Fruit fly (Drosophila melanogaster) whole organism, embryonic: ENCODE data around the gene ida.

Source experiments
- Atf-2 ChIP-seq: fragments of 200-800 bp; sonication (Bioruptor generic); optimal IDR thresholded peaks from 2 replicates; lab custom pipeline; 2016; ENCODE audit warnings: missing biosample characterization, missing genetic modification characterization
- Atf3 ChIP-seq: fragments of 200-800 bp; sonication (Bioruptor generic); optimal IDR thresholded peaks from 3 replicates; lab custom pipeline; 2016; ENCODE audit warnings: missing biosample characterization, missing genetic modification characterization
- CG1024 ChIP-seq: fragments of 200-800 bp; sonication (Bioruptor generic); IDR thresholded peaks from 2 replicates; pipeline ENCODE4 v1.3.6; 2022; ENCODE audit warnings: missing biosample characterization, missing genetic modification characterization
- CG10267 ChIP-seq: fragments of 200-800 bp; sonication (Bioruptor generic); optimal IDR thresholded peaks from 2 replicates; lab custom pipeline; 2018; ENCODE audit warnings: missing biosample characterization, mild to moderate bottlenecking, missing genetic modification characterization, moderate library complexity
- CG10462 ChIP-seq: fragments of 200-800 bp; sonication (Bioruptor generic); optimal IDR thresholded peaks from 2 replicates; lab custom pipeline; 2016; ENCODE audit warnings: missing biosample characterization, missing genetic modification characterization
- CG11093 ChIP-seq: fragments of 200-800 bp; sonication (Bioruptor generic); IDR thresholded peaks from 3 replicates; pipeline ENCODE4 v1.3.6; 2022; ENCODE audit warnings: missing biosample characterization, missing genetic modification characterization
- CG11504 ChIP-seq: fragments of 200-800 bp; sonication (Bioruptor generic); optimal IDR thresholded peaks from 3 replicates; lab custom pipeline; 2019; ENCODE audit warnings: missing biosample characterization, mild to moderate bottlenecking, missing genetic modification characterization, moderate library complexity
- CG13123 ChIP-seq: fragments of 200-800 bp; sonication (Bioruptor generic); optimal IDR thresholded peaks from 2 replicates; lab custom pipeline; 2016; ENCODE audit warnings: missing biosample characterization, missing genetic modification characterization
- CG13775 ChIP-seq: fragments of 200-800 bp; sonication (Bioruptor generic); optimal IDR thresholded peaks from 3 replicates; lab custom pipeline; 2017; ENCODE audit warnings: missing biosample characterization, mild to moderate bottlenecking, missing genetic modification characterization
- CG14860 ChIP-seq: fragments of 200-800 bp; sonication (Bioruptor generic); IDR thresholded peaks from 3 replicates; pipeline ENCODE4 v1.3.6; 2022; ENCODE audit warnings: missing biosample characterization, missing genetic modification characterization; ENCODE audit not compliant: partially characterized antibody
- CG1603 ChIP-seq: fragments of 200-800 bp; sonication (Bioruptor generic); optimal IDR thresholded peaks from 2 replicates; lab custom pipeline; 2019; ENCODE audit warnings: missing biosample characterization, mild to moderate bottlenecking, missing genetic modification characterization, moderate library complexity
- CG16863 ChIP-seq: fragments of 200-800 bp; sonication (Bioruptor generic); optimal IDR thresholded peaks from 3 replicates; lab custom pipeline; 2016; ENCODE audit warnings: missing biosample characterization, missing genetic modification characterization
- CG17385 ChIP-seq: fragments of 200-800 bp; sonication (Bioruptor generic); optimal IDR thresholded peaks from 3 replicates; lab custom pipeline; 2018; ENCODE audit warnings: missing biosample characterization, mild to moderate bottlenecking, missing genetic modification characterization
- CG17612 ChIP-seq: fragments of 200-800 bp; sonication (Bioruptor generic); IDR thresholded peaks from 2 replicates; pipeline ENCODE4 v1.3.6; 2022; ENCODE audit warnings: missing biosample characterization, missing genetic modification characterization
- CG17829 ChIP-seq: fragments of 200-800 bp; optimal IDR thresholded peaks from 2 replicates; lab custom pipeline; 2019; ENCODE audit warnings: missing biosample characterization, mild to moderate bottlenecking, missing genetic modification characterization, moderate library complexity
- CG2678 ChIP-seq: fragments of 200-800 bp; sonication (Bioruptor generic); optimal IDR thresholded peaks from 3 replicates; lab custom pipeline; 2019; ENCODE audit warnings: missing biosample characterization, mild to moderate bottlenecking, missing genetic modification characterization, moderate library complexity
- CG34376 ChIP-seq: fragments of 200-800 bp; sonication (Bioruptor generic); optimal IDR thresholded peaks from 2 replicates; lab custom pipeline; 2018; ENCODE audit warnings: missing biosample characterization, mild to moderate bottlenecking, missing genetic modification characterization
- CG3726 ChIP-seq: fragments of 200-800 bp; sonication (Bioruptor generic); IDR thresholded peaks from 3 replicates; pipeline ENCODE4, ENCODE4 v1.3.6; 2022; ENCODE audit warnings: missing biosample characterization, missing genetic modification characterization
- CG4360 ChIP-seq: fragments of 200-800 bp; sonication (Bioruptor generic); IDR thresholded peaks from 2 replicates; pipeline ENCODE4 v1.3.6; 2022; ENCODE audit warnings: missing biosample characterization, missing genetic modification characterization
- CG5180 ChIP-seq: fragments of 200-800 bp; sonication (Bioruptor generic); optimal IDR thresholded peaks from 3 replicates; lab custom pipeline; 2017; ENCODE audit warnings: missing biosample characterization, missing genetic modification characterization, mild to moderate bottlenecking, moderate library complexity, missing genetic modification reagents
- CG7987 ChIP-seq: fragments of 200-800 bp; sonication (Bioruptor generic); optimal IDR thresholded peaks from 2 replicates; lab custom pipeline; 2018; ENCODE audit warnings: missing biosample characterization, mild to moderate bottlenecking, missing genetic modification characterization, moderate library complexity
- CG8290 ChIP-seq, 3 experiments: fragments of 200-800 bp; sonication (Bioruptor generic); optimal IDR thresholded peaks; 2 replicates each; lab custom pipeline; 2016 to 2019; ENCODE audit warnings: missing biosample characterization in 3 of 3, missing genetic modification characterization in 3 of 3, mild to moderate bottlenecking in 2 of 3, moderate library complexity in 1 of 3
- CG8388 ChIP-seq: fragments of 200-800 bp; sonication (Bioruptor generic); optimal IDR thresholded peaks from 2 replicates; lab custom pipeline; 2019; ENCODE audit warnings: missing biosample characterization, mild to moderate bottlenecking, missing genetic modification characterization, moderate library complexity
- CG9437 ChIP-seq: fragments of 200-800 bp; sonication (Bioruptor generic); optimal IDR thresholded peaks from 2 replicates; lab custom pipeline; 2018; ENCODE audit warnings: missing biosample characterization, mild to moderate bottlenecking, missing genetic modification characterization
- CG9932 ChIP-seq: fragments of 200-800 bp; sonication (Bioruptor generic); IDR thresholded peaks from 2 replicates; pipeline ENCODE4 v1.3.6; 2022; ENCODE audit warnings: missing biosample characterization, missing genetic modification characterization
- D19B ChIP-seq: fragments of 200-800 bp; sonication (Bioruptor generic); optimal IDR thresholded peaks from 2 replicates; lab custom pipeline; 2017; ENCODE audit warnings: missing biosample characterization, mild to moderate bottlenecking, missing genetic modification characterization
- Dp ChIP-seq: fragments of 200-800 bp; sonication (Bioruptor generic); optimal IDR thresholded peaks from 2 replicates; lab custom pipeline; 2018; ENCODE audit warnings: missing biosample characterization, mild to moderate bottlenecking, missing genetic modification characterization, moderate library complexity
- Elba2 ChIP-seq: fragments of 200-800 bp; sonication (Bioruptor generic); optimal IDR thresholded peaks from 3 replicates; lab custom pipeline; 2016; ENCODE audit warnings: missing biosample characterization, missing genetic modification characterization
- HHEX ChIP-seq: fragments of 200-800 bp; sonication (Bioruptor generic); optimal IDR thresholded peaks from 3 replicates; lab custom pipeline; 2017; ENCODE audit warnings: missing biosample characterization, mild to moderate bottlenecking, missing genetic modification characterization, missing genetic modification reagents
- Med ChIP-seq: fragments of 200-800 bp; sonication (Bioruptor generic); peaks from one replicate; lab custom pipeline; 2016; ENCODE audit warnings: missing biosample characterization, missing genetic modification characterization, mild to moderate bottlenecking, inconsistent platforms, moderate library complexity
- TFAM ChIP-seq: fragments of 200-800 bp; sonication (Bioruptor generic); optimal IDR thresholded peaks from 2 replicates; lab custom pipeline; 2017; ENCODE audit warnings: missing biosample characterization, missing genetic modification characterization, inconsistent platforms
- Tbp ChIP-seq: fragments of >200 bp; optimal IDR thresholded peaks from 2 replicates; lab custom pipeline; 2018; ENCODE audit warnings: missing biosample characterization, missing genetic modification characterization
- cas ChIP-seq: fragments of 200-800 bp; sonication (Bioruptor generic); IDR thresholded peaks from 2 replicates; pipeline ENCODE4 v1.3.6; 2022; ENCODE audit warnings: missing biosample characterization, missing genetic modification characterization
- chif ChIP-seq, 2 experiments: fragments of 200-800 bp; sonication (Bioruptor generic); optimal IDR thresholded peaks; 3 replicates each; lab custom pipeline; 2016; ENCODE audit warnings: missing biosample characterization in 2 of 2, missing genetic modification characterization in 2 of 2
- crol ChIP-seq: fragments of 200-800 bp; sonication (Bioruptor generic); IDR thresholded peaks from 2 replicates; pipeline ENCODE4 v1.3.6; 2022; ENCODE audit warnings: missing biosample characterization, missing genetic modification characterization
- exex ChIP-seq: fragments of 200-800 bp; sonication (Bioruptor generic); optimal IDR thresholded peaks from 4 replicates; lab custom pipeline; 2018; ENCODE audit warnings: missing biosample characterization, mild to moderate bottlenecking, missing genetic modification characterization, moderate library complexity
- eyg ChIP-seq: fragments of 200-800 bp; sonication (Bioruptor generic); optimal IDR thresholded peaks from 3 replicates; lab custom pipeline; 2016; ENCODE audit warnings: missing biosample characterization, missing genetic modification characterization
- fru ChIP-seq: fragments of >200 bp; optimal IDR thresholded peaks from 2 replicates; lab custom pipeline; 2017
- ind ChIP-seq: fragments of 200-800 bp; sonication (Bioruptor generic); optimal IDR thresholded peaks from 3 replicates; lab custom pipeline; 2016; ENCODE audit warnings: missing biosample characterization, missing genetic modification characterization
- jigr1 ChIP-seq: fragments of 200-800 bp; sonication (Bioruptor generic); IDR thresholded peaks from 3 replicates; pipeline ENCODE4 v1.3.6; 2022; ENCODE audit warnings: missing biosample characterization, missing genetic modification characterization
- lilli ChIP-seq: fragments of 200-800 bp; sonication (Bioruptor generic); optimal IDR thresholded peaks from 3 replicates; lab custom pipeline; 2016; ENCODE audit warnings: missing biosample characterization, missing genetic modification characterization
- otp ChIP-seq: fragments of 200-800 bp; sonication (Bioruptor generic); IDR thresholded peaks from 3 replicates; pipeline ENCODE4, ENCODE4 v1.3.6; 2022; ENCODE audit warnings: missing biosample characterization, missing genetic modification characterization
- peb ChIP-seq: fragments of 200-800 bp; sonication (Bioruptor generic); IDR thresholded peaks from 2 replicates; pipeline ENCODE4 v1.3.6; 2022; ENCODE audit warnings: missing biosample characterization, missing genetic modification characterization
- phol ChIP-seq: fragments of 200-800 bp; sonication (Bioruptor generic); optimal IDR thresholded peaks from 3 replicates; lab custom pipeline; 2018; ENCODE audit warnings: missing biosample characterization, mild to moderate bottlenecking, missing genetic modification characterization, moderate library complexity
- sd ChIP-seq: fragments of 200-800 bp; sonication (Bioruptor generic); optimal IDR thresholded peaks from 3 replicates; lab custom pipeline; 2018; ENCODE audit warnings: missing biosample characterization, mild to moderate bottlenecking, missing genetic modification characterization, moderate library complexity
- seq ChIP-seq: fragments of 200-800 bp; sonication (Bioruptor generic); IDR thresholded peaks from 2 replicates; pipeline ENCODE4 v1.3.6; 2022; ENCODE audit warnings: missing biosample characterization, missing genetic modification characterization
- stwl ChIP-seq: fragments of 200-800 bp; sonication (Bioruptor generic); optimal IDR thresholded peaks from 3 replicates; lab custom pipeline; 2018; ENCODE audit warnings: missing biosample characterization, mild to moderate bottlenecking, missing genetic modification characterization, moderate library complexity
- toy ChIP-seq: fragments of 200-800 bp; sonication (Bioruptor generic); IDR thresholded peaks from 2 replicates; pipeline ENCODE4 v1.3.6; 2022; ENCODE audit warnings: missing biosample characterization, missing genetic modification characterization
- vfl ChIP-seq: fragments of 200-800 bp; sonication (Bioruptor generic); optimal IDR thresholded peaks from 2 replicates; lab custom pipeline; 2016; ENCODE audit warnings: missing biosample characterization, missing genetic modification characterization
- zfh1 ChIP-seq: fragments of 200-800 bp; sonication (Bioruptor generic); IDR thresholded peaks from 3 replicates; pipeline ENCODE4 v1.3.6; 2022; ENCODE audit warnings: missing biosample characterization, missing genetic modification characterization

ida gene

dm6 chr3L:3935567-3936207 is 30.5 kb downstream of the ida start, which contains the start of gene Eip63F-1 (continued):
- TF ChIP-seq Atf-2 (GFP tag; lab: Kevin White, UChicago) = no peak
- peak; percentile 39 for TF ChIP-seq lilli
- TF ChIP-seq vfl (GFP tag; lab: Kevin White, UChicago) = no peak
- no peak for TF ChIP-seq Elba2 (GFP tag; lab: Kevin White, UChicago)
- peak; percentile 86 for TF ChIP-seq CG11504 (tag; lab: Kevin White, UChicago)
- peak; percentile 11 for TF ChIP-seq exex (tag; lab: Kevin White, UChicago)
- peak; percentile 74 for TF ChIP-seq HHEX (GFP tag; lab: Kevin White, UChicago)
- no peak for TF ChIP-seq eyg (GFP tag; lab: Kevin White, UChicago)
- TF ChIP-seq phol (tag; lab: Kevin White, UChicago) = peak; percentile 78
- TF ChIP-seq fru (lab: Kevin White, UChicago) = no peak
- TF ChIP-seq zfh1 (GFP tag; lab: Robert Waterston, UW) = no peak
- no peak for TF ChIP-seq toy
- no peak for TF ChIP-seq chif (GFP tag; optimal IDR thresholded peaks at IDR 0.05; lab: Kevin White, UChicago)
- TF ChIP-seq ind (GFP tag; lab: Kevin White, UChicago) = peak; percentile 72
- TF ChIP-seq CG9437 (GFP tag; lab: Kevin White, UChicago) = peak; percentile 75
- TF ChIP-seq Med (GFP tag; lab: Kevin White, UChicago) = peak; percentile 86
- TF ChIP-seq sd (tag; lab: Kevin White, UChicago) = peak; percentile 36
- peak; percentile 4 for TF ChIP-seq CG13123 (GFP tag; lab: Kevin White, UChicago)
- peak; percentile 30; the same call in 1 of the 2 replicates for TF ChIP-seq CG1024 (GFP tag; lab: Robert Waterston, UW)
- no peak for TF ChIP-seq jigr1 (GFP tag; lab: Robert Waterston, UW)
- TF ChIP-seq CG7987 = no peak
- peak; percentile 59 for TF ChIP-seq CG1603 (tag; lab: Kevin White, UChicago)
- no peak for TF ChIP-seq CG8290 (GFP tag; optimal IDR thresholded peaks at IDR 0.05; lab: Kevin White, UChicago)
- TF ChIP-seq CG8290 (tag; optimal IDR thresholded peaks at IDR 0.05; lab: Kevin White, UChicago) = peak in 1 of 2 experiments; percentile 71
- TF ChIP-seq CG17385 (GFP tag; lab: Kevin White, UChicago) = peak; percentile 73
- TF ChIP-seq CG2678 (tag; lab: Kevin White, UChicago) = peak; percentile 86
- no peak for TF ChIP-seq stwl (tag; lab: Kevin White, UChicago)
- TF ChIP-seq CG16863 (GFP tag; lab: Kevin White, UChicago) = peak; percentile 22
- TF ChIP-seq Tbp (GFP tag; lab: Kevin White, UChicago) = no peak
- TF ChIP-seq CG10267 (tag; lab: Kevin White, UChicago) = peak; percentile 54
- TF ChIP-seq CG8388 (GFP tag; lab: Kevin White, UChicago) = peak; percentile 45
- TF ChIP-seq TFAM (GFP tag; lab: Kevin White, UChicago) = no peak
- peak; percentile 48 for TF ChIP-seq CG17829
- TF ChIP-seq CG5180 = peak; percentile 59
- no peak for TF ChIP-seq Atf3 (GFP tag; lab: Kevin White, UChicago)
- TF ChIP-seq CG3726 (GFP tag; lab: Robert Waterston, UW) = no peak
- TF ChIP-seq CG9932 (GFP tag; lab: Robert Waterston, UW) = peak; percentile 61
- TF ChIP-seq D19B = peak; percentile 38
- TF ChIP-seq CG4360 = no peak
- TF ChIP-seq seq (GFP tag; lab: Robert Waterston, UW) = peak; percentile 19; the same call in 1 of the 2 replicates
- TF ChIP-seq cas (GFP tag; lab: Robert Waterston, UW) = no peak
- TF ChIP-seq otp = no peak
- no peak for TF ChIP-seq CG14860 (GFP tag; lab: Robert Waterston, UW)
- TF ChIP-seq peb = no peak
- peak; percentile 22 for TF ChIP-seq CG34376 (GFP tag; lab: Kevin White, UChicago)
- no peak for TF ChIP-seq CG10462 (GFP tag; lab: Kevin White, UChicago)
- TF ChIP-seq CG13775 (GFP tag; lab: Kevin White, UChicago) = peak; percentile 55
- TF ChIP-seq CG17612 = no peak
- no peak for TF ChIP-seq Dp (GFP tag; lab: Kevin White, UChicago)
- TF ChIP-seq crol (GFP tag; lab: Robert Waterston, UW) = no peak
- TF ChIP-seq CG11093 (GFP tag; lab: Robert Waterston, UW) = no peak
